Fruit fly (Drosophila melanogaster): ENCODE results near the gene Akr1B.

DNA sequence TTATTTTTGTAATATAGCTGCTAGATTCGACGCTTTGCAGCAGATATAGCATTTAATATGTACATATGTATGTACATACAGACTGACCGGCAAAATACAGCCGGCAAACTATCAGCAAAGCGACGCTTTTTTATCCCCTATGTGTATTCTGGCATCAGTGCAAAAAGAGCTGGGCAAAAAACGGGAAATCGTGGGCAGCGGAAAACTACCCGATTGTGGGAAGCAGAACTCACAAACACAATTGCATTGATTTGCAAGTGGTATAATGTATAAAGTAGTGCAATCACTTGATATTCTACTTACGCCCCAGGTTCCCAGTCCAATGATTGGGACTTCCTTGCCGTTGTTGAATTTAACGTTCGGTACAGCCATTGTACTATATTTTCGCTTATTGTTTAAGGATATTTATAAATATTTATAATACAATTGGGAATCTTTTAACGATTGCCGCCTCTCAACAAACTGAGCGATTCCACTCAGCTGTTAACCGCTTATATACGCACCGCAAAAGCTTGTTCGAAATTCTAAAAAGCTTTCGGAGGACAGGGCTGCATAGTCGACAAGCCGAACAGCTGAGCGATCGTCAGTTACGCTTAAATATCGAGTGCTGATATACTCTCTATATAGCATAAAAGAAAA is 817 bp downstream of the Akr1B start:
- TF ChIP-seq Dfd (GFP tag; optimal IDR thresholded peaks at IDR 0.05) (no peak), psq (GFP tag; optimal IDR thresholded peaks at IDR 0.05) (peak; percentile 7), br (GFP tag; optimal IDR thresholded peaks at IDR 0.05) (no peak), Abd-B (GFP tag; optimal IDR thresholded peaks at IDR 0.05) (no peak), ey (GFP tag; optimal IDR thresholded peaks at IDR 0.05) (no peak), jim (GFP tag; optimal IDR thresholded peaks at IDR 0.05) (no peak), lola (GFP tag; optimal IDR thresholded peaks at IDR 0.05) (no peak), brk (GFP tag; optimal IDR thresholded peaks at IDR 0.05) (peak; percentile 56), Hr83 (GFP tag; optimal IDR thresholded peaks at IDR 0.05; ENCODE audit: poor library complexity, severe bottlenecking) (no peak), Hr78 (GFP tag; optimal IDR thresholded peaks at IDR 0.05) (no peak)

All from whole organism, wandering third instar larva.